Worm (Caenorhabditis elegans): ENCODE measurements around the gene abcf-2.
A peak's percentile ranks its signal among the peaks of the same experiment; 100 is the strongest.

DNA sequence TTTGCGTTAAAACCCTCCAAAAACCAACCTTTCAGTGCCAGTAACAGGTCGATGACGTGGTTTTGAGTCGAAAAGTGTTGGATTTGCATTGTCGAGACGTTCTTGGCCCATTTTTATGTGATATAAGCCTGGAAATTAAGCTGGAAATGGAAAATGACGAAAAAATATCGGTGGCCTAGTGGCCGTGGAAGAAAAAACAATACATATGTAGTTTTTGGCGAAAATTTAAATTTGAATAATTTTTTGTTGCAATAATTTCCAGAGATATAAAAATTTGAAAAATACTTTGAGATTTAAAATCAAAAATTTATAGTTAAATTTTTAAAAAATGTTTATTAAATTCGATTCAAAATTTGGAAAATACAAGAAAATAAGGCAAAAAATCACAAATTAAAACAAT lies 22.6 kb downstream of the abcf-2 start, which contains the start of gene ciao-2B:
- TF ChIP-seq pha-4 (tag; optimal IDR thresholded peaks at IDR 0.05) (no peak), K09A11.1 (tag; optimal IDR thresholded peaks at IDR 0.05; ENCODE audit: insufficient read depth) (no peak), madf-2 (tag; optimal IDR thresholded peaks at IDR 0.05) (no peak), pqm-1 (tag; optimal IDR thresholded peaks at IDR 0.05) (no peak), elt-4 (tag; optimal IDR thresholded peaks at IDR 0.05) (no peak), rnt-1 (tag; optimal IDR thresholded peaks at IDR 0.05) (no peak), lin-11 (tag; optimal IDR thresholded peaks at IDR 0.05) (no peak), tbx-2 (tag; optimal IDR thresholded peaks at IDR 0.05) (no peak), ceh-22 (tag; optimal IDR thresholded peaks at IDR 0.05) (no peak), dve-1 (tag; optimal IDR thresholded peaks at IDR 0.05) (no peak), odd-2 (tag; optimal IDR thresholded peaks at IDR 0.05) (no peak), ceh-31 (tag; optimal IDR thresholded peaks at IDR 0.05) (peak; percentile 66), hlh-30 (tag; optimal IDR thresholded peaks at IDR 0.05; ENCODE audit: insufficient read depth) (no peak)
